Fruit fly (Drosophila melanogaster) whole organism, embryonic: ENCODE data around the gene CG6040.

Experiments used
- Awh ChIP-seq: fragments of 200-800 bp; sonication (Bioruptor generic); IDR thresholded peaks from 2 replicates; pipeline ENCODE4, ENCODE4 v1.3.6; 2022; ENCODE audit warnings: missing biosample characterization, missing genetic modification characterization
- B-H1 ChIP-seq: fragments of 200-800 bp; sonication (Bioruptor generic); IDR thresholded peaks from 3 replicates; pipeline ENCODE4 v1.3.6; 2022; ENCODE audit warnings: missing biosample characterization, missing genetic modification characterization
- Blimp-1 ChIP-seq: fragments of 200-800 bp; sonication (Bioruptor generic); optimal IDR thresholded peaks from 3 replicates; lab custom pipeline; 2018; ENCODE audit warnings: missing biosample characterization, missing genetic modification characterization, mild to moderate bottlenecking, moderate library complexity, missing genetic modification reagents
- CG10274 ChIP-seq: fragments of 200-800 bp; sonication (Bioruptor generic); optimal IDR thresholded peaks from 3 replicates; lab custom pipeline; 2017; ENCODE audit warnings: missing biosample characterization, mild to moderate bottlenecking, missing genetic modification characterization
- CG10366 ChIP-seq: fragments of 200-800 bp; sonication (Bioruptor generic); IDR thresholded peaks from 2 replicates; pipeline ENCODE4 v1.3.6; 2022; ENCODE audit warnings: missing biosample characterization, missing genetic modification characterization
- CG11085 ChIP-seq: fragments of 200-800 bp; sonication (Bioruptor generic); IDR thresholded peaks from 2 replicates; pipeline ENCODE4 v1.3.6; 2022; ENCODE audit warnings: missing biosample characterization, missing genetic modification characterization
- CG12071 ChIP-seq: fragments of 200-800 bp; sonication (Bioruptor generic); optimal IDR thresholded peaks from 3 replicates; lab custom pipeline; 2018; ENCODE audit warnings: missing biosample characterization, mild to moderate bottlenecking, missing genetic modification characterization
- CG12744 ChIP-seq: fragments of 200-800 bp; sonication (Bioruptor generic); optimal IDR thresholded peaks from 2 replicates; lab custom pipeline; 2016; ENCODE audit warnings: missing biosample characterization, missing genetic modification characterization
- CG13624 ChIP-seq: fragments of 200-800 bp; sonication (Bioruptor generic); optimal IDR thresholded peaks from 2 replicates; lab custom pipeline; 2016; ENCODE audit warnings: missing biosample characterization, missing genetic modification characterization
- CG14965 ChIP-seq: fragments of 200-800 bp; sonication (Bioruptor generic); optimal IDR thresholded peaks from 2 replicates; lab custom pipeline; 2016; ENCODE audit warnings: missing biosample characterization, missing genetic modification characterization, borderline replicate concordance
- CG15696 ChIP-seq: fragments of 200-800 bp; sonication (Bioruptor generic); optimal IDR thresholded peaks from 2 replicates; lab custom pipeline; 2019; ENCODE audit warnings: missing biosample characterization, mild to moderate bottlenecking, missing genetic modification characterization, moderate library complexity
- CG16779 ChIP-seq: fragments of 200-800 bp; sonication (Bioruptor generic); IDR thresholded peaks from 2 replicates; pipeline ENCODE4 v1.3.6; 2022; ENCODE audit warnings: missing biosample characterization, missing genetic modification characterization
- CG18619 ChIP-seq: fragments of 200-800 bp; sonication (Bioruptor generic); optimal IDR thresholded peaks from 3 replicates; lab custom pipeline; 2017; ENCODE audit warnings: missing biosample characterization, mild to moderate bottlenecking, missing genetic modification characterization
- CG3065 ChIP-seq: fragments of 200-800 bp; sonication (Bioruptor generic); optimal IDR thresholded peaks from 2 replicates; lab custom pipeline; 2016; ENCODE audit warnings: missing biosample characterization, missing genetic modification characterization
- CG31365 ChIP-seq: fragments of 200-800 bp; sonication (Bioruptor generic); optimal IDR thresholded peaks from 2 replicates; lab custom pipeline; 2018; ENCODE audit warnings: missing biosample characterization, mild to moderate bottlenecking, missing genetic modification characterization
- CG3847 ChIP-seq: fragments of 200-800 bp; sonication (Bioruptor generic); IDR thresholded peaks from 2 replicates; pipeline ENCODE4 v1.3.6; 2022; ENCODE audit warnings: missing biosample characterization, missing genetic modification characterization
- CG4328 ChIP-seq: fragments of 200-800 bp; sonication (Bioruptor generic); optimal IDR thresholded peaks from 3 replicates; lab custom pipeline; 2017; ENCODE audit warnings: missing biosample characterization, missing genetic modification reagents, missing genetic modification characterization
- CG6683 ChIP-seq: fragments of 200-800 bp; sonication (Bioruptor generic); optimal IDR thresholded peaks from 2 replicates; lab custom pipeline; 2017; ENCODE audit warnings: missing biosample characterization, mild to moderate bottlenecking, missing genetic modification characterization, missing genetic modification reagents
- CG6689 ChIP-seq: fragments of 200-800 bp; sonication (Bioruptor generic); IDR thresholded peaks from 2 replicates; pipeline ENCODE4 v1.3.6; 2022; ENCODE audit warnings: missing biosample characterization, missing genetic modification characterization
- CG7556 ChIP-seq: fragments of 200-800 bp; sonication (Bioruptor generic); optimal IDR thresholded peaks from 2 replicates; lab custom pipeline; 2017; ENCODE audit warnings: missing biosample characterization, mild to moderate bottlenecking, missing genetic modification characterization
- CG8281 ChIP-seq: fragments of 200-800 bp; sonication (Bioruptor generic); optimal IDR thresholded peaks from 2 replicates; lab custom pipeline; 2018; ENCODE audit warnings: missing biosample characterization, mild to moderate bottlenecking, missing genetic modification characterization, moderate library complexity
- CG8388 ChIP-seq: fragments of 200-800 bp; sonication (Bioruptor generic); optimal IDR thresholded peaks from 2 replicates; lab custom pipeline; 2019; ENCODE audit warnings: missing biosample characterization, mild to moderate bottlenecking, missing genetic modification characterization, moderate library complexity
- Dbx ChIP-seq: fragments of 200-800 bp; sonication (Bioruptor generic); IDR thresholded peaks from 3 replicates; pipeline ENCODE4 v1.3.6; 2022; ENCODE audit warnings: missing biosample characterization, missing genetic modification characterization
- Hmx ChIP-seq: fragments of 200-800 bp; sonication (Bioruptor generic); optimal IDR thresholded peaks from 2 replicates; lab custom pipeline; 2016; ENCODE audit warnings: missing biosample characterization, missing genetic modification characterization
- Hr39 ChIP-seq: fragments of >200 bp; optimal IDR thresholded peaks from 2 replicates; lab custom pipeline; 2017
- Hr78 ChIP-seq, 2 experiments: fragments of 200-800 bp in 1 of 2; fragments of >200 bp in 1 of 2; sonication (Bioruptor generic) in 1 of 2; optimal IDR thresholded peaks; 2 replicates each; lab custom pipeline; 2017 to 2019; ENCODE audit warnings: missing biosample characterization in 2 of 2, missing genetic modification characterization in 2 of 2, mild to moderate bottlenecking in 1 of 2, moderate library complexity in 1 of 2
- Kr ChIP-seq: fragments of 200-800 bp; sonication (Bioruptor generic); optimal IDR thresholded peaks from 2 replicates; lab custom pipeline; 2017; ENCODE audit warnings: missing biosample characterization, mild to moderate bottlenecking, missing genetic modification characterization
- Lhr ChIP-seq: fragments of 200-800 bp; sonication (Bioruptor generic); optimal IDR thresholded peaks from 3 replicates; lab custom pipeline; 2017; ENCODE audit warnings: mild to moderate bottlenecking, missing biosample characterization, missing genetic modification reagents, missing genetic modification characterization
- Myb ChIP-seq: fragments of 200-800 bp; sonication (Bioruptor generic); optimal IDR thresholded peaks from 2 replicates; lab custom pipeline; 2016; ENCODE audit warnings: missing biosample characterization, missing genetic modification characterization
- NC2α ChIP-seq: fragments of 200-800 bp; sonication (Bioruptor generic); optimal IDR thresholded peaks from 2 replicates; lab custom pipeline; 2016; ENCODE audit warnings: missing biosample characterization, missing genetic modification characterization
- NC2β ChIP-seq: fragments of 200-800 bp; sonication (Bioruptor generic); optimal IDR thresholded peaks from 2 replicates; lab custom pipeline; 2016; ENCODE audit warnings: missing biosample characterization, missing genetic modification characterization
- Oaz ChIP-seq: fragments of 200-800 bp; sonication (Bioruptor generic); IDR thresholded peaks from 2 replicates; pipeline ENCODE4 v1.3.6; 2022; ENCODE audit warnings: missing biosample characterization, missing genetic modification characterization
- Ravus ChIP-seq: fragments of 200-800 bp; sonication (Bioruptor generic); IDR thresholded peaks from 2 replicates; pipeline ENCODE4 v1.3.6; 2022; ENCODE audit warnings: missing biosample characterization, missing genetic modification characterization
- Ssrp ChIP-seq: fragments of 200-800 bp; sonication (Bioruptor generic); optimal IDR thresholded peaks from 2 replicates; lab custom pipeline; 2018; ENCODE audit warnings: missing biosample characterization, mild to moderate bottlenecking, missing genetic modification characterization, moderate library complexity
- Xrp1 ChIP-seq: fragments of 200-800 bp; sonication (Bioruptor generic); IDR thresholded peaks from 2 replicates; pipeline ENCODE4 v1.3.6; 2022; ENCODE audit warnings: missing biosample characterization, missing genetic modification characterization
- aop ChIP-seq: fragments of 200-800 bp; sonication (Bioruptor generic); IDR thresholded peaks from 2 replicates; pipeline ENCODE4 v1.3.6; 2022; ENCODE audit warnings: missing biosample characterization, missing genetic modification characterization
- bab2 ChIP-seq: fragments of 200-800 bp; sonication (Bioruptor generic); optimal IDR thresholded peaks from 2 replicates; lab custom pipeline; 2016; ENCODE audit warnings: missing biosample characterization, missing genetic modification characterization
- corto ChIP-seq: fragments of 200-800 bp; sonication (Bioruptor generic); optimal IDR thresholded peaks from 2 replicates; lab custom pipeline; 2016; ENCODE audit warnings: missing biosample characterization, mild to moderate bottlenecking, missing genetic modification characterization, moderate library complexity
- crp ChIP-seq, 2 experiments: fragments of 200-800 bp; sonication (Bioruptor generic); optimal IDR thresholded peaks; 2 replicates in 1 of 2; 3 replicates in 1 of 2; lab custom pipeline; 2017; ENCODE audit warnings: missing biosample characterization in 2 of 2, missing genetic modification characterization in 2 of 2, mild to moderate bottlenecking in 1 of 2, moderate library complexity in 1 of 2
- dpn ChIP-seq, 2 experiments: fragments of 200-800 bp; sonication (Bioruptor generic); optimal IDR thresholded peaks; 3 replicates each; lab custom pipeline; 2016; ENCODE audit warnings: missing biosample characterization in 2 of 2, missing genetic modification characterization in 2 of 2
- grn ChIP-seq: fragments of 200-800 bp; sonication (Bioruptor generic); optimal IDR thresholded peaks from 3 replicates; lab custom pipeline; 2017; ENCODE audit warnings: missing biosample characterization, missing genetic modification characterization
- gsb-n ChIP-seq: fragments of 200-800 bp; sonication (Bioruptor generic); optimal IDR thresholded peaks from 3 replicates; lab custom pipeline; 2018; ENCODE audit warnings: missing biosample characterization, mild to moderate bottlenecking, missing genetic modification characterization
- gt ChIP-seq: fragments of 200-800 bp; sonication (Bioruptor generic); IDR thresholded peaks from 2 replicates; pipeline ENCODE4 v1.3.6; 2022; ENCODE audit warnings: missing biosample characterization, missing genetic modification characterization
- jigr1 ChIP-seq: fragments of 200-800 bp; sonication (Bioruptor generic); IDR thresholded peaks from 3 replicates; pipeline ENCODE4 v1.3.6; 2022; ENCODE audit warnings: missing biosample characterization, missing genetic modification characterization
- maf-S ChIP-seq: fragments of 200-800 bp; sonication (Bioruptor generic); optimal IDR thresholded peaks from 2 replicates; lab custom pipeline; 2016; ENCODE audit warnings: missing biosample characterization, missing genetic modification characterization
- ranshi ChIP-seq: fragments of 200-800 bp; sonication (Bioruptor generic); IDR thresholded peaks from 2 replicates; pipeline ENCODE4 v1.3.6; 2022; ENCODE audit warnings: missing biosample characterization, missing genetic modification characterization
- sima ChIP-seq: fragments of 200-800 bp; sonication (Bioruptor generic); optimal IDR thresholded peaks from 2 replicates; lab custom pipeline; 2016; ENCODE audit warnings: missing biosample characterization, missing genetic modification characterization
- sob ChIP-seq: fragments of 200-800 bp; sonication (Bioruptor generic); IDR thresholded peaks from 2 replicates; pipeline ENCODE4 v1.3.6; 2022; ENCODE audit warnings: missing biosample characterization, missing genetic modification characterization
- tup ChIP-seq: fragments of 200-800 bp; sonication (Bioruptor generic); optimal IDR thresholded peaks from 2 replicates; lab custom pipeline; 2016; ENCODE audit warnings: missing biosample characterization, mild to moderate bottlenecking, missing genetic modification characterization, moderate library complexity
- vvl ChIP-seq: fragments of 200-800 bp; sonication (Bioruptor generic); IDR thresholded peaks from 2 replicates; pipeline ENCODE4 v1.3.6; 2022; ENCODE audit warnings: missing biosample characterization, missing genetic modification characterization
- wor ChIP-seq: fragments of 200-800 bp; sonication (Bioruptor generic); IDR thresholded peaks from 2 replicates; pipeline ENCODE4 v1.3.6; 2022; ENCODE audit warnings: missing biosample characterization, missing genetic modification characterization

CG6040 gene

dm6 chr3R:19162135-19162616 lies 65.4 kb downstream of the CG6040 start, which contains the start of the genes CG42359 and Nsun5 (continued):
- TF ChIP-seq grn = peak; percentile 46
- peak; percentile 62 for TF ChIP-seq Oaz (GFP tag; lab: Robert Waterston, UW)
- TF ChIP-seq Kr = no peak
- peak; percentile 85 for TF ChIP-seq Awh (GFP tag; lab: Robert Waterston, UW)
- TF ChIP-seq Hr78 (GFP tag; optimal IDR thresholded peaks at IDR 0.05; lab: Kevin White, UChicago) = peak in 1 of 2 experiments; percentile 41
- TF ChIP-seq corto (GFP tag; lab: Kevin White, UChicago) = peak; percentile 26
- TF ChIP-seq NC2α (GFP tag; lab: Kevin White, UChicago) = peak; percentile 76
- TF ChIP-seq CG11085 (GFP tag; lab: Robert Waterston, UW) = peak; percentile 84
- TF ChIP-seq CG10274 (GFP tag; lab: Kevin White, UChicago) = peak; percentile 63
- peak in 1 of 2 experiments; percentile 59 for TF ChIP-seq crp (GFP tag; optimal IDR thresholded peaks at IDR 0.05; lab: Kevin White, UChicago)
- peak; percentile 75 for TF ChIP-seq Myb
- TF ChIP-seq gsb-n (tag; lab: Kevin White, UChicago) = peak; percentile 89
- no peak for TF ChIP-seq Hr39
- peak; percentile 94 for TF ChIP-seq sob (GFP tag; lab: Robert Waterston, UW)
- TF ChIP-seq CG13624 = peak; percentile 94
- peak; percentile 91 for TF ChIP-seq CG6689 (GFP tag; lab: Robert Waterston, UW)
- TF ChIP-seq maf-S (GFP tag; lab: Kevin White, UChicago) = peak; percentile 80
- peak; percentile 88 for TF ChIP-seq Lhr
- TF ChIP-seq CG3847 (GFP tag; lab: Robert Waterston, UW) = peak; percentile 84
- TF ChIP-seq CG6683 = peak; percentile 71
- peak; percentile 65 for TF ChIP-seq wor (GFP tag; lab: Robert Waterston, UW)
- TF ChIP-seq Dbx (GFP tag; lab: Robert Waterston, UW) = peak; percentile 94
- peak; percentile 96 for TF ChIP-seq vvl (GFP tag; lab: Robert Waterston, UW)
- peak; percentile 82 for TF ChIP-seq Ssrp (tag; lab: Kevin White, UChicago)
- peak; percentile 85 for TF ChIP-seq CG8388 (GFP tag; lab: Kevin White, UChicago)
- TF ChIP-seq tup = peak; percentile 67
- peak; percentile 91 for TF ChIP-seq CG10366
- TF ChIP-seq CG15696 (tag; lab: Kevin White, UChicago) = peak; percentile 85
- TF ChIP-seq ranshi (GFP tag; lab: Robert Waterston, UW) = peak; percentile 87
- peak; percentile 79 for TF ChIP-seq CG18619 (GFP tag; lab: Kevin White, UChicago)
- TF ChIP-seq CG14965 = peak; percentile 65
- peak; percentile 56 for TF ChIP-seq Hmx
- TF ChIP-seq dpn (GFP tag; optimal IDR thresholded peaks at IDR 0.05; lab: Kevin White, UChicago) = peak; percentile 93 to 95
- peak; percentile 92 for TF ChIP-seq bab2
- peak; percentile 81 for TF ChIP-seq CG7556 (GFP tag; lab: Kevin White, UChicago)
- TF ChIP-seq CG12744 = peak; percentile 86
- peak; percentile 88 for TF ChIP-seq gt (GFP tag; lab: Robert Waterston, UW)
- TF ChIP-seq CG4328 (GFP tag; lab: Kevin White, UChicago) = peak; percentile 79
- TF ChIP-seq sima (GFP tag; lab: Kevin White, UChicago) = peak; percentile 62
- TF ChIP-seq B-H1 (GFP tag; lab: Robert Waterston, UW) = peak; percentile 85
- peak; percentile 61; the same call in 1 of the 2 replicates for TF ChIP-seq aop (GFP tag; lab: Robert Waterston, UW)
- TF ChIP-seq Xrp1 (GFP tag; lab: Robert Waterston, UW) = peak; percentile 91
- peak; percentile 79 for TF ChIP-seq CG3065 (GFP tag; lab: Kevin White, UChicago)
- TF ChIP-seq CG12071 (GFP tag; lab: Kevin White, UChicago) = peak; percentile 85
- TF ChIP-seq CG16779 (GFP tag; lab: Robert Waterston, UW) = 0 out of 2 replicates have a peak, but pooled peaks have one; percentile 35
- peak; percentile 89 for TF ChIP-seq Blimp-1 (GFP tag; lab: Kevin White, UChicago)
- TF ChIP-seq NC2β (GFP tag; lab: Kevin White, UChicago) = peak; percentile 91
- peak; percentile 51; the same call in 2 of the 3 replicates for TF ChIP-seq jigr1 (GFP tag; lab: Robert Waterston, UW)
- TF ChIP-seq CG31365 (tag; lab: Kevin White, UChicago) = peak; percentile 66
- peak; percentile 48; the same call in 1 of the 2 replicates for TF ChIP-seq Ravus (GFP tag; lab: Robert Waterston, UW)
- peak; percentile 47 for TF ChIP-seq CG8281 (tag; lab: Kevin White, UChicago)
